Worm (Caenorhabditis elegans) whole organism, late embryonic: ENCODE data around the gene srd-74.

Experiments
- ceh-14 ChIP-seq: sonication (generic microtip); optimal IDR thresholded peaks from 2 replicates; lab custom pipeline; 2016; ENCODE audit warnings: missing genotype, missing genetic modification characterization, missing compliant biosample characterization
- sox-4 ChIP-seq: sonication (generic microtip); optimal IDR thresholded peaks from 2 replicates; lab custom pipeline; 2017; ENCODE audit warnings: mild to moderate bottlenecking, missing genetic modification characterization, inconsistent platforms, missing compliant biosample characterization

ce11 chrIII:11807418-11807817 is 25.5 kb downstream of the srd-74 start, which contains the start of gene C18D11.10:
- TF ChIP-seq sox-4 (no peak), ceh-14 (tag; lab: Kevin White, UChicago) (no peak)
